Worm (Caenorhabditis elegans): ENCODE data around the gene nhr-230.

nhr-230 gene

ce11 chrV:18811360-18811759 lies 35.2 kb upstream of the nhr-230 start, which contains the start of gene C54E10.7:
C54E10.7 (plus strand) TSS chrV:18811660.
- TF ChIP-seq mdl-1 (tag; optimal IDR thresholded peaks at IDR 0.05), result no peak
- TF ChIP-seq F13H6.1 (tag; optimal IDR thresholded peaks at IDR 0.05), result no peak
- no peak for TF ChIP-seq aly-2 (tag; optimal IDR thresholded peaks at IDR 0.05)
- no peak for TF ChIP-seq unc-39 (tag; optimal IDR thresholded peaks at IDR 0.05)
- TF ChIP-seq ama-1 (optimal IDR thresholded peaks at IDR 0.05), result no peak
- TF ChIP-seq blmp-1 (tag; optimal IDR thresholded peaks at IDR 0.05; ENCODE audit: insufficient read depth), result no peak
- no peak for TF ChIP-seq sma-3 (GFP tag; optimal IDR thresholded peaks at IDR 0.05)
- TF ChIP-seq nhr-21 (tag; optimal IDR thresholded peaks at IDR 0.05), result no peak
- TF ChIP-seq elt-1 (tag; optimal IDR thresholded peaks at IDR 0.05), result no peak
- TF ChIP-seq lin-11 (tag; optimal IDR thresholded peaks at IDR 0.05), result no peak
- TF ChIP-seq peb-1 (tag; optimal IDR thresholded peaks at IDR 0.05), result no peak
- no peak for TF ChIP-seq sem-4 (tag; optimal IDR thresholded peaks at IDR 0.05)
- TF ChIP-seq skn-1 (tag; optimal IDR thresholded peaks at IDR 0.05), result no peak

DNA sequence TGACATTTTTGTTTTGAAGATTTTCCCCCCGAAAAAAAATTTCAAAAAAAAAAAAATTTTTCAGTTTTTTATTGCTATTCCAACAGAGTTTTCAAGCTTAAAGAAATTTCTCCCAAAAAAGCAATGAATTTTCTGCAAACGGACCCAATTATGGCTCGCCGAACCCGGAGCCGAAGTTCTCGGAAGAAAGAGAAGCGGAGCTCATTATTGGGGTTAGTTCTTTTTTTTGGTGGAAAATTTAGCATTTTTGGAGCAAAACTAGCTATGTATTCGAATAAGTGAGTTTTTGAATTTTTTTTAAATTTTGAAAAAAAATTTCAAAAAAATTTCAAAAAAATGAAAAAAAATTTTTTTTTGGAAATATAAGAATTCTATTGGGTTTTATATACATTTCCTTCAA lies 26.9 kb upstream of the nhr-230 start, which contains the start of gene ncs-5:
ncs-5 (plus strand) TSS at position 124 of the 400 bp plus-strand sequence.
- TF ChIP-seq snpc-4 (tag; optimal IDR thresholded peaks at IDR 0.05), result no peak
- no peak for TF ChIP-seq alr-1 (tag; optimal IDR thresholded peaks at IDR 0.05)
- TF ChIP-seq ZK546.5 (tag; optimal IDR thresholded peaks at IDR 0.05), result no peak
- no peak for TF ChIP-seq unc-39 (tag; optimal IDR thresholded peaks at IDR 0.05)
- no peak for TF ChIP-seq nhr-129 (tag; optimal IDR thresholded peaks at IDR 0.05)
- TF ChIP-seq gmeb-1 (tag; optimal IDR thresholded peaks at IDR 0.05), result no peak
- TF ChIP-seq Y55F3AM.14 (GFP tag; optimal IDR thresholded peaks at IDR 0.05), result no peak
- TF ChIP-seq nhr-10 (tag; optimal IDR thresholded peaks at IDR 0.05), result no peak

DNA sequence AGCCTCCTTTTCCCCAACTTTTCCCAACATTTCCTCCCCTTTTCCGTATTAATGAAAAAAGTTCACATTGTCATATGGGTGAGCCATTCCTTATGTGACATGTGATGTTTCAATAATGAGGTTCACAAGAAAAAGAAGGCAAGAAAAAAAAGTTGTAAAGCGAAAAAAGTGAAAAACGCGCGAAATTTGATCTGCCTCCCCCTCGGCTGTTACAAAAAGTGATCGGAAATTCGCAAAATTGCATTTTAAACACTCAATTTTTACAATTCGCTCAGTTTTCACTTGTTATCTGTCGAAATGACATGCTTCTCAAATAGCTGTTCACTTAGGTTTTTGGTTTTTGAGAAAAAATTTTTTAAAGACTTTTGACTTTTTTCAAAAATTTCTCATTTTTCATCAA lies 25.0 kb upstream of the nhr-230 start:
- TF ChIP-seq nhr-23 (tag; optimal IDR thresholded peaks at IDR 0.05), result no peak
- TF ChIP-seq lin-39 (tag; optimal IDR thresholded peaks at IDR 0.05), result no peak
- TF ChIP-seq aly-2 (tag; optimal IDR thresholded peaks at IDR 0.05), result no peak

DNA sequence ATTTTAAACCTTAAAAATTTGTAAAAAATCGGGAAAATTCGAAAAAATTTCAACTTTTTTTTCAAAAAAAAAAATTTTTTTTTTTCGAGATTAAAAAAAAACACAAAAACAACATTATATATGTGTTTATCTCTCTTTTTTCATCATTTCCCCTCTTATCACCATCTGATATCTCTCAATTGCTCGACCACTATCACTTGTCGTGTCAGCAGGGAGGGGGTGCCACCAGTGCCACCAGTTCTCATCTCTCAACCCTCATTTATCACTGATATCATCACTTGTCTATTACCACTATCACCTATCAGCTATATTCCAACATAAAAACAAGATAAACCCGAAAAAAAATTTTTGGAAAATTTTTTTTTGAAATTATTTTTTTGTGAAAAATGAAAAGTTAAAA lies 20.1 kb upstream of the nhr-230 start:
- peak; percentile 66 for TF ChIP-seq fos-1 (tag; optimal IDR thresholded peaks at IDR 0.05)
- TF ChIP-seq nhr-129 (tag; optimal IDR thresholded peaks at IDR 0.05), result peak; percentile 8
- no peak for TF ChIP-seq lin-13 (GFP tag; optimal IDR thresholded peaks at IDR 0.05)

DNA sequence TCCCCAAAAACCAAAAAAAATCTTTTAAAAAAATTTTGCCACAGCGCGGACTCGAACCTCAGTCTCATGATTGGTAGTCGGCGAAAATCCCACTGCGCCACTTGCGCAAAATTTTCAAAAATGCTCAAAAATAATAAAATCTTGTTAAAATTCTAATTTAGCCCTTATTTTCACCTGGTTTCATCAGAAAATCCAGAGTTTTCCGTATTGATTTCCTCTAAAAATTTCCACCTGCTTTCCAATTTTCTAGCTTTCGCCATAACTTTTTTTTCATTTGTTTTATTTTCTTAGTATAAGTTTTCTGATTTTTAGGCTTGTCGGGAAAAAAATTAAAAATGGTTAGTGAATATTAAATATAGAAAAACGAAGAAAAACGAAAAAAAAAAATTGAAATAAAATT lies 19.2 kb upstream of the nhr-230 start:
- TF ChIP-seq mdl-1 (tag; optimal IDR thresholded peaks at IDR 0.05), result no peak
- no peak for TF ChIP-seq ama-1 (optimal IDR thresholded peaks at IDR 0.05)
- TF ChIP-seq unc-39 (tag; optimal IDR thresholded peaks at IDR 0.05), result no peak
- no peak for TF ChIP-seq crh-2 (tag; optimal IDR thresholded peaks at IDR 0.05)
- TF ChIP-seq peb-1 (tag; optimal IDR thresholded peaks at IDR 0.05), result no peak
- TF ChIP-seq mab-5 (tag; optimal IDR thresholded peaks at IDR 0.05), result no peak
- TF ChIP-seq R02D3.7 (tag; optimal IDR thresholded peaks at IDR 0.05), result no peak
- no peak for TF ChIP-seq ztf-4 (tag; optimal IDR thresholded peaks at IDR 0.05)
- TF ChIP-seq skn-1 (tag; optimal IDR thresholded peaks at IDR 0.05), result no peak
- TF ChIP-seq nhr-11 (tag; optimal IDR thresholded peaks at IDR 0.05), result no peak
- no peak for TF ChIP-seq lsy-2 (tag; optimal IDR thresholded peaks at IDR 0.05)
- no peak for TF ChIP-seq snpc-4 (tag; optimal IDR thresholded peaks at IDR 0.05)
- TF ChIP-seq unc-62 (GFP tag; optimal IDR thresholded peaks at IDR 0.05), result no peak
- TF ChIP-seq C34F6.9 (tag; optimal IDR thresholded peaks at IDR 0.05), result no peak
- TF ChIP-seq blmp-1 (tag; optimal IDR thresholded peaks at IDR 0.05; ENCODE audit: insufficient read depth), result no peak
- no peak for TF ChIP-seq alr-1 (tag; optimal IDR thresholded peaks at IDR 0.05)
- no peak for TF ChIP-seq lin-13 (GFP tag; optimal IDR thresholded peaks at IDR 0.05)
- TF ChIP-seq unc-55 (GFP tag; optimal IDR thresholded peaks at IDR 0.05), result no peak
- no peak for TF ChIP-seq mbf-1 (tag; optimal IDR thresholded peaks at IDR 0.05)

DNA sequence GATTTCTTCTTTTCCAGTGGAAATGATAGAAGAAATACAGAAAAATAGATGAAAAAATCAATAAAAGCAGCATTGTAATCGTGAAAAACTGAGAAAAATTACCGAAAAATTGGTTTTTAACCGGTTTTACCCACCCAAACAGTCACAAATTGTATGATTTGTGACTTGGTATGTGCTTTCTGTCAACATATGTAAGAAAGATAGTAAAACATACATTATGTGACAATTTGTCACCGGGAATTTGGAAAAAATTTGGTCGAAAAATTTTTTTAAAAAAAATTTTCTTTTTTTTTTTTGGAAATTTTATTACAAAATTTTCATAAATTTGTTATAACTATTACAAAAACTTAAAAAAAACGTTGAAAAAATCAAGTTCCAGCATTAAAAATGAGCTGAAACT lies 9.5 kb upstream of the nhr-230 start, which contains the start of gene cyp-33D3:
cyp-33D3 (minus strand) TSS at position 101 of the 400 bp plus-strand sequence.
- TF ChIP-seq mab-5 (tag; optimal IDR thresholded peaks at IDR 0.05) (no peak), unc-39 (tag; optimal IDR thresholded peaks at IDR 0.05) (no peak), lsy-2 (tag; optimal IDR thresholded peaks at IDR 0.05) (no peak), C34F6.9 (tag; optimal IDR thresholded peaks at IDR 0.05) (no peak), sma-3 (GFP tag; optimal IDR thresholded peaks at IDR 0.05) (no peak), nhr-237 (tag; optimal IDR thresholded peaks at IDR 0.05) (no peak), ceh-82 (tag; optimal IDR thresholded peaks at IDR 0.05) (no peak), ztf-4 (tag; optimal IDR thresholded peaks at IDR 0.05) (no peak), R02D3.7 (tag; optimal IDR thresholded peaks at IDR 0.05) (no peak), nhr-6 (tag; optimal IDR thresholded peaks at IDR 0.05) (no peak), ztf-11 (tag; optimal IDR thresholded peaks at IDR 0.05) (no peak), alr-1 (tag; optimal IDR thresholded peaks at IDR 0.05) (no peak), fos-1 (tag; optimal IDR thresholded peaks at IDR 0.05) (no peak), nhr-12 (tag; optimal IDR thresholded peaks at IDR 0.05) (no peak), unc-62 (GFP tag; optimal IDR thresholded peaks at IDR 0.05) (no peak), nhr-10 (tag; optimal IDR thresholded peaks at IDR 0.05) (no peak), ZK546.5 (tag; optimal IDR thresholded peaks at IDR 0.05) (no peak), lin-11 (tag; optimal IDR thresholded peaks at IDR 0.05) (no peak), nhr-21 (tag; optimal IDR thresholded peaks at IDR 0.05) (no peak)

All from whole organism, L2 larva.